Worm (Caenorhabditis elegans): ENCODE measurements around the gene mlcd-1.
A peak's percentile ranks its signal among the peaks of the same experiment; 100 is the strongest.

Gene mlcd-1

DNA sequence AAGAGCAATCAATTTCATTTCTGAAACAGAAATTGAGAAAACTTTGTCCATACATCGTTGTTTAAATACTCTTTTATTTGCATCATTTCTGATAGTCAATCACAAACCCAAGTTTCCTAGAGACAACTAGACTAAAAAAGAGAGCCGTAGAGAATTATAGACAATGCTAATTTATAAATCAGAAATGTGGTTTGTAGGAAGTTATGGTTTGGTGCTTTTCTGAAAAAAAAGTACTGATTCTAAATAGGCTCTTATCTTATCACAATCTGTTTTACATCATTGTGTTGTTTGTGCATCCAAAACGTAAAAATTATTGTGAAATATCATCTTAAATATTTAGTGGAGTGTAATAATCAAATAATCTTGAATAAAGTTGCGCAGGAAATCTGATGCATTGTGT lies 27.3 kb downstream of the mlcd-1 start, which contains the start of gene ugt-62 (continued):
- TF ChIP-seq snpc-1.2 (GFP tag; IDR thresholded peaks at IDR 0.05) (no peak), nhr-6 (tag; optimal IDR thresholded peaks at IDR 0.05) (no peak), hlh-11 (tag; optimal IDR thresholded peaks at IDR 0.05) (peak; percentile 76), Y48G9A.11 (GFP tag; IDR thresholded peaks at IDR 0.05) (no peak), T20F7.1 (GFP tag; optimal IDR thresholded peaks at IDR 0.05) (peak; percentile 53), ztf-11 (tag; optimal IDR thresholded peaks at IDR 0.05) (no peak), dmd-6 (GFP tag; IDR thresholded peaks at IDR 0.05) (peak; percentile 84), pqm-1 (tag; optimal IDR thresholded peaks at IDR 0.05) (peak; percentile 99), dve-1 (tag; optimal IDR thresholded peaks at IDR 0.05; ENCODE audit: insufficient read depth) (peak; percentile 82)

DNA sequence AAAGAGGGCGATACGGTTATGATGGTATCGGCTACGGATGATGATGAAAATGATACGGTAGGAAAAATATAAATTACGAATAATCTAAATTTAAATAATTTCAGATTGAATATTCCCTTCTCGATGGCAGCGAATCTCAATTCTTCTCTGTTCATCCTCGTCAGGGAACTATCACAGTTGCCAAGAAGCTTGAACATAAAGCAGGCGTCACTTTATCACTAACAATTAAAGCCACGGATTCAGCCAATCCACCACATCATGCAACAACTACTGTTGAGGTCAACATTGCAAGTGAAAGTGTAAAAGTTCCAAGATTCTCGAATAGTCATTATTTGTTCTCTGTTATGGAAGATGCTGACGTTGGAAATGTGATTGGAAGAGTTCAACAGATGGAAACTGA lies 37.0 kb downstream of the mlcd-1 start:
- TF ChIP-seq unc-62 (GFP tag; optimal IDR thresholded peaks at IDR 0.05 in 1 of 2) (peak in 1 of 2 experiments; percentile 90), unc-62 (tag; optimal IDR thresholded peaks at IDR 0.05) (no peak), ceh-82 (tag; optimal IDR thresholded peaks at IDR 0.05) (no peak)

DNA sequence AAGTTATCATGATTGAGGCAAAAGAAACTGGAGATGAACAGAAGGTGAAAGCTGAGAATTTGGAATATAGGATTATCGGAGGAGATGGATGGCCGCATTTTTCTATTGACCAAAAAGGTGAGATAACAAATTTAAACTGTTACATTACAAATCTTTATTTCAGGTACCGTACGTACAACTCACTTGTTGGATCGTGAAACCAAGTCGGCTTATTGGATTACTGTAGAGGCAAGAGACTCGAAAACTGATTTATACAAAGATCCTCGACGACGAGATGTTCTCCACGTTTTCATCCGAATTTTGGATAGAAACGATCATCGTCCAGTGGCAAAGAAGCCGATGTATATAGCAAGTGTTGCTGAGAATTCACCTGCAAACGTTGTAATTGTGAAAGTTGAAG lies 41.9 kb downstream of the mlcd-1 start:
- no peak for TF ChIP-seq php-3 (GFP tag; IDR thresholded peaks at IDR 0.05)
- TF ChIP-seq Y5F2A.4 (GFP tag; optimal IDR thresholded peaks at IDR 0.05), result no peak
- TF ChIP-seq tra-1 (GFP tag; IDR thresholded peaks at IDR 0.05), result no peak
- no peak for TF ChIP-seq fos-1 (tag; optimal IDR thresholded peaks at IDR 0.05)
- no peak for TF ChIP-seq daf-8 (GFP tag; IDR thresholded peaks at IDR 0.05)
- TF ChIP-seq F10B5.3 (tag; optimal IDR thresholded peaks at IDR 0.05), result no peak
- TF ChIP-seq ceh-44 (GFP tag; IDR thresholded peaks at IDR 0.05), result no peak
- TF ChIP-seq unc-62 (GFP tag; optimal IDR thresholded peaks at IDR 0.05 in 1 of 2), result peak in 1 of 2 experiments; percentile 92
- TF ChIP-seq unc-62 (tag; optimal IDR thresholded peaks at IDR 0.05), result no peak
- TF ChIP-seq mdt-29 (GFP tag; IDR thresholded peaks at IDR 0.05), result no peak
- TF ChIP-seq aha-1 (tag), result peak; percentile 5
- no peak for TF ChIP-seq ama-1 (optimal IDR thresholded peaks at IDR 0.05)
- TF ChIP-seq daf-19 (GFP tag; conservative IDR thresholded peaks at IDR 0.05), result no peak
- TF ChIP-seq ZK546.5 (tag; optimal IDR thresholded peaks at IDR 0.05), result no peak
- no peak for TF ChIP-seq jun-1 (tag; optimal IDR thresholded peaks at IDR 0.05)
- no peak for TF ChIP-seq R02D3.7 (tag; optimal IDR thresholded peaks at IDR 0.05)
- no peak for TF ChIP-seq duxl-1 (tag; optimal IDR thresholded peaks at IDR 0.05; ENCODE audit: poor library complexity)

DNA sequence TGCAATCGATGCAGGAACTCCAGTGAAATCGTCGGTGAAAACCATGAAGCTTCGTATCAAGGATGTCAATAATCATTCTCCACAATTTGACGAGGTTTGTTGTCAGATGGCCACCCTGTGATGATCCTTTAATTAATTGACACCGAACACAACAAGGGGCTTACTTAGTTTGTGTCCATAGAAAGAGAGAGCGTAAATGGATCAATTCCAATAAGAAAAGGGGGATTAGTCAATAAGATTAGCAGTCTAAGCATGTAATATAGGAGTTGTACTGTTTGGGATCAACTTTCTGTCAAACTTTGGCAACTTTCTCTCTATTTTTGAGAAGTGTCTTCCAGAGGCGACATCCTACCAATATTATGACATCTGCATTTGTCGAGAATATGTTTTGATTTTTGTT lies 43.9 kb downstream of the mlcd-1 start:
- TF ChIP-seq nhr-41 (GFP tag; IDR thresholded peaks at IDR 0.05) (no peak), ceh-20 (GFP tag; IDR thresholded peaks at IDR 0.05) (no peak), ctbp-1 (GFP tag; IDR thresholded peaks at IDR 0.05) (no peak), Y5F2A.4 (GFP tag; optimal IDR thresholded peaks at IDR 0.05) (no peak), F44E2.7 (GFP tag; IDR thresholded peaks at IDR 0.05) (no peak), nhr-111 (GFP tag; optimal IDR thresholded peaks at IDR 0.05) (no peak), mdt-29 (GFP tag; IDR thresholded peaks at IDR 0.05) (no peak), zag-1 (tag; optimal IDR thresholded peaks at IDR 0.05) (no peak), attf-4 (tag; optimal IDR thresholded peaks at IDR 0.05) (no peak), unc-130 (GFP tag; optimal IDR thresholded peaks at IDR 0.05) (no peak), hif-1 (tag; optimal IDR thresholded peaks at IDR 0.05) (no peak), Y75B8A.6 (GFP tag; IDR thresholded peaks at IDR 0.05) (no peak), lin-38 (GFP tag; IDR thresholded peaks at IDR 0.05) (no peak), ZK337.2 (GFP tag; IDR thresholded peaks at IDR 0.05) (no peak), nhr-6 (tag; optimal IDR thresholded peaks at IDR 0.05) (no peak), vab-7 (GFP tag; IDR thresholded peaks at IDR 0.05) (no peak)

All from whole organism, L4 larva.